Worm (Caenorhabditis elegans) whole organism, early embryonic: ENCODE data around the gene mogs-1.

Experiments used
- B0310.2 ChIP-seq: sonication (generic microtip); optimal IDR thresholded peaks from 2 replicates; lab custom pipeline; 2016; ENCODE audit warnings: mild to moderate bottlenecking, missing genetic modification characterization, missing compliant biosample characterization
- F13C5.2 ChIP-seq: sonication (generic microtip); optimal IDR thresholded peaks from 2 replicates; lab custom pipeline; 2017; ENCODE audit warnings: mild to moderate bottlenecking, missing genetic modification characterization, inconsistent platforms, missing compliant biosample characterization
- aly-1 ChIP-seq: sonication (generic microtip); optimal IDR thresholded peaks from 2 replicates; lab custom pipeline; 2016; ENCODE audit warnings: missing genetic modification characterization, missing compliant biosample characterization
- ama-1 ChIP-seq: fragments of 150-350 bp; optimal IDR thresholded peaks from 2 replicates; lab custom pipeline; 2014
- ceh-13 ChIP-seq: fragments of 200-800 bp; sonication (Bioruptor generic); optimal IDR thresholded peaks from 2 replicates; lab custom pipeline; 2018; ENCODE audit warnings: mild to moderate bottlenecking, missing genetic modification characterization, missing compliant biosample characterization
- ceh-36 ChIP-seq: sonication (generic microtip); optimal IDR thresholded peaks from 2 replicates; lab custom pipeline; 2016; ENCODE audit warnings: missing genetic modification characterization, inconsistent platforms, missing compliant biosample characterization
- ets-7 ChIP-seq: sonication (generic microtip); optimal IDR thresholded peaks from 2 replicates; lab custom pipeline; 2016; ENCODE audit warnings: missing genotype, missing genetic modification characterization, missing compliant biosample characterization
- flt-1 ChIP-seq: fragments of 200-800 bp; sonication (Bioruptor generic); IDR thresholded peaks from 2 replicates; pipeline ENCODE4 v1.3.6; 2022; ENCODE audit warnings: missing genetic modification characterization, missing compliant biosample characterization
- hmbx-1 ChIP-seq: sonication (generic microtip); optimal IDR thresholded peaks from 2 replicates; lab custom pipeline; 2016; ENCODE audit warnings: mild to moderate bottlenecking, missing genetic modification characterization, missing compliant biosample characterization
- hmg-4 ChIP-seq: fragments of 200-800 bp; sonication (Bioruptor generic); optimal IDR thresholded peaks from 2 replicates; lab custom pipeline; 2018; ENCODE audit warnings: mild to moderate bottlenecking, missing genetic modification characterization, missing compliant biosample characterization
- pes-1 ChIP-seq: fragments of 200-800 bp; sonication (Bioruptor generic); IDR thresholded peaks from 2 replicates; pipeline ENCODE4 v1.3.6; 2022; ENCODE audit warnings: missing genetic modification reagents, missing genetic modification characterization, missing compliant biosample characterization
- scrt-1 ChIP-seq: fragments of 200-800 bp; sonication (Bioruptor generic); IDR thresholded peaks from 2 replicates; pipeline ENCODE4 v1.3.6; 2022; ENCODE audit warnings: missing genetic modification characterization, missing compliant biosample characterization
- sea-1 ChIP-seq: fragments of 200-800 bp; sonication (Bioruptor generic); conservative IDR thresholded peaks from 2 replicates; pipeline ENCODE4 v1.3.6; 2022; ENCODE audit warnings: missing genetic modification characterization, missing compliant biosample characterization
- tbx-37 ChIP-seq: fragments of 200-800 bp; sonication (Bioruptor generic); conservative IDR thresholded peaks from 2 replicates; pipeline ENCODE4 v1.3.6; 2022; ENCODE audit warnings: missing genetic modification reagents, missing genetic modification characterization, missing compliant biosample characterization

ce11 chrIV:11019962-11020550, 1.7 kb downstream of the mogs-1 start, which contains the start of gene F13H10.8:
- TF ChIP-seq flt-1 (GFP tag; lab: Robert Waterston, UW) (no peak), ceh-13 (GFP tag; lab: Kevin White, UChicago) (no peak), pes-1 (no peak), aly-1 (no peak), ama-1 (lab: Kevin White, UChicago) (no peak), hmg-4 (no peak), scrt-1 (no peak), B0310.2 (no peak), ets-7 (tag; lab: Kevin White, UChicago) (no peak), sea-1 (GFP tag; lab: Robert Waterston, UW) (no peak), tbx-37 (GFP tag; lab: Robert Waterston, UW) (no peak), F13C5.2 (tag; lab: Kevin White, UChicago) (peak; percentile 12), hmbx-1 (no peak), ceh-36 (tag; lab: Kevin White, UChicago) (no peak)
